Worm (Caenorhabditis elegans) whole organism, L4 larva: Measurements from ENCODE around the gene pst-2.

Experiments
- ceh-20 ChIP-seq: fragments of 200-800 bp; sonication (Bioruptor generic); IDR thresholded peaks from 2 replicates; pipeline ENCODE4 v1.3.6; 2022; ENCODE audit warnings: missing genetic modification reagents, missing genetic modification characterization, missing compliant biosample characterization
- dpl-1 ChIP-seq: fragments of 150-350 bp; optimal IDR thresholded peaks from 2 replicates; lab custom pipeline; 2014; ENCODE audit warnings: missing biosample characterization, missing genetic modification reagents, missing genetic modification characterization
- hlh-30 ChIP-seq: sonication (generic microtip); optimal IDR thresholded peaks from 2 replicates; lab custom pipeline; 2017; ENCODE audit warnings: antibody characterized with exemption, mild to moderate bottlenecking, missing genetic modification characterization, missing compliant biosample characterization; ENCODE audit not compliant: insufficient read depth
- nhr-237 ChIP-seq: sonication (generic microtip); optimal IDR thresholded peaks from 2 replicates; lab custom pipeline; 2017; ENCODE audit warnings: missing biosample characterization, missing genetic modification characterization

- TF ChIP-seq ceh-20 (GFP tag; lab: Robert Waterston, UW): no peak
- TF ChIP-seq dpl-1: no peak
- no peak for TF ChIP-seq hlh-30 (tag; lab: Kevin White, UChicago)
- no peak for TF ChIP-seq nhr-237
These were observed 39.0 kb downstream of the pst-2 start for ce11 chrIII:5719105-5719831.
